Worm (Caenorhabditis elegans) whole organism, L4 larva: Measurements from ENCODE around the gene F59A6.3.

Source experiments
- F49E8.2 ChIP-seq: sonication (generic microtip); optimal IDR thresholded peaks from 2 replicates; lab custom pipeline; 2016; ENCODE audit warnings: missing compliant biosample characterization, mild to moderate bottlenecking, missing genetic modification characterization, borderline replicate concordance
- T20F7.1 ChIP-seq: fragments of 200-800 bp; sonication (Bioruptor generic); optimal IDR thresholded peaks from 2 replicates; lab custom pipeline; 2018; ENCODE audit warnings: mild to moderate bottlenecking, missing genetic modification characterization, missing compliant biosample characterization
- ZK546.5 ChIP-seq, 2 experiments: sonication (generic microtip); optimal IDR thresholded peaks; 2 replicates each; lab custom pipeline; 2017; ENCODE audit warnings: missing biosample characterization in 2 of 2, missing genetic modification characterization in 2 of 2
- ama-1 ChIP-seq: fragments of 150-350 bp; optimal IDR thresholded peaks from 2 replicates; lab custom pipeline; 2014; ENCODE audit warnings: inconsistent platforms, mixed read lengths
- lin-13 ChIP-seq: fragments of 150-350 bp; optimal IDR thresholded peaks from 2 replicates; lab custom pipeline; 2014; ENCODE audit warnings: missing biosample characterization, missing genetic modification reagents, missing genetic modification characterization
- lin-39 ChIP-seq: fragments of 150-350 bp; optimal IDR thresholded peaks from 2 replicates; lab custom pipeline; 2014; ENCODE audit warnings: missing biosample characterization, missing genetic modification reagents, missing genetic modification characterization
- zag-1 ChIP-seq: fragments of 150-350 bp; optimal IDR thresholded peaks from 2 replicates; lab custom pipeline; 2014; ENCODE audit warnings: missing biosample characterization, missing genetic modification characterization
- ztf-11 ChIP-seq: fragments of 150-350 bp; optimal IDR thresholded peaks from 2 replicates; lab custom pipeline; 2014; ENCODE audit warnings: missing biosample characterization, missing genetic modification characterization

DNA sequence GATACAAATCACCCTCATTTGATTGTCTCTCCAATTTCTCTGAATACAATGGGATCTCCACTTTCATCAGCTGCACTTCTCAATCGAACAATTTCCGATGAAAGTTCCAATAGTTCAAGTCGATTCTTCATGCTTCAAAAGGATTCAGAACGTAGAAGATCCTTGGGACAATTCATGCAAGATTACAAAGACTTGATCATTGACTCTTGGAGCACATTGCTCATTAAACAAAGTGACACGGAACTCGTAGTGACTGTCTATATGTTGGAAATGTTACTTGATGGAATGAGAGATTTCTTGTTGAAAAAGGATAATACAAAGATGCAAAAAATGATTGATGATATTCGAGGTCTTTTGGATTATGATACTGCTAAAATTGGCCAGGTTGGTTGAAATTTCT is 19.8 kb downstream of the F59A6.3 start:
- TF ChIP-seq lin-13 (GFP tag; lab: Kevin White, UChicago) (no peak), ztf-11 (no peak), lin-39 (tag; lab: Kevin White, UChicago) (no peak), zag-1 (tag; lab: Kevin White, UChicago) (no peak), T20F7.1 (no peak), F49E8.2 (tag; lab: Kevin White, UChicago) (no peak), ama-1 (lab: Kevin White, UChicago) (no peak), ZK546.5 (tag; optimal IDR thresholded peaks at IDR 0.05; lab: Kevin White, UChicago) (no peak)
